Fruit fly (Drosophila melanogaster) whole organism, embryonic: Measurements from ENCODE around the gene CG10300.

Experiments used
- Adf1 ChIP-seq: fragments of 200-800 bp; sonication (Bioruptor generic); IDR thresholded peaks from 2 replicates; pipeline ENCODE4 v1.3.6; 2022; ENCODE audit warnings: missing biosample characterization, missing genetic modification characterization
- CG10431 ChIP-seq: fragments of 200-800 bp; sonication (Bioruptor generic); optimal IDR thresholded peaks from 3 replicates; lab custom pipeline; 2018; ENCODE audit warnings: missing biosample characterization, mild to moderate bottlenecking, missing genetic modification characterization
- CG1233 ChIP-seq: fragments of 200-800 bp; sonication (Bioruptor generic); optimal IDR thresholded peaks from 4 replicates; lab custom pipeline; 2018; ENCODE audit warnings: missing biosample characterization, mild to moderate bottlenecking, missing genetic modification characterization
- CG17385 ChIP-seq: fragments of 200-800 bp; sonication (Bioruptor generic); optimal IDR thresholded peaks from 3 replicates; lab custom pipeline; 2018; ENCODE audit warnings: missing biosample characterization, mild to moderate bottlenecking, missing genetic modification characterization
- CG18764 ChIP-seq: fragments of 200-800 bp; sonication (Bioruptor generic); optimal IDR thresholded peaks from 3 replicates; lab custom pipeline; 2016; ENCODE audit warnings: missing biosample characterization, missing genetic modification characterization
- CG30403 ChIP-seq: fragments of 200-800 bp; sonication (Bioruptor generic); optimal IDR thresholded peaks from 3 replicates; lab custom pipeline; 2016; ENCODE audit warnings: missing biosample characterization, missing genetic modification characterization
- CG31388 ChIP-seq: fragments of 200-800 bp; sonication (Bioruptor generic); optimal IDR thresholded peaks from 2 replicates; lab custom pipeline; 2016; ENCODE audit warnings: missing biosample characterization, missing genetic modification characterization
- CG32772 ChIP-seq: fragments of 200-800 bp; sonication (Bioruptor generic); IDR thresholded peaks from 2 replicates; pipeline ENCODE4 v1.3.6; 2022; ENCODE audit warnings: missing biosample characterization, missing genetic modification characterization
- CG4424 ChIP-seq: fragments of 200-800 bp; sonication (Bioruptor generic); optimal IDR thresholded peaks from 3 replicates; lab custom pipeline; 2016; ENCODE audit warnings: missing biosample characterization, missing genetic modification characterization
- CG5245 ChIP-seq: fragments of 200-800 bp; sonication (Bioruptor generic); optimal IDR thresholded peaks from 3 replicates; lab custom pipeline; 2016; ENCODE audit warnings: missing biosample characterization, missing genetic modification characterization
- CG8089 ChIP-seq: fragments of 200-800 bp; sonication (Bioruptor generic); optimal IDR thresholded peaks from 3 replicates; lab custom pipeline; 2016; ENCODE audit warnings: missing biosample characterization, missing genetic modification characterization
- CoRest ChIP-seq: fragments of 200-800 bp; sonication (Bioruptor generic); optimal IDR thresholded peaks from 3 replicates; lab custom pipeline; 2018; ENCODE audit warnings: missing biosample characterization, mild to moderate bottlenecking, missing genetic modification characterization, moderate library complexity
- D19A ChIP-seq: fragments of 200-800 bp; optimal IDR thresholded peaks from 3 replicates; lab custom pipeline; 2019; ENCODE audit warnings: missing biosample characterization, mild to moderate bottlenecking, missing genetic modification characterization, moderate library complexity
- Dref ChIP-seq: fragments of 200-800 bp; sonication (Bioruptor generic); IDR thresholded peaks from 2 replicates; pipeline ENCODE4 v1.3.6; 2022; ENCODE audit warnings: missing biosample characterization, missing genetic modification characterization
- E2f2 ChIP-seq: fragments of 200-800 bp; sonication (Bioruptor generic); IDR thresholded peaks from 2 replicates; pipeline ENCODE4 v1.3.6; 2022; ENCODE audit warnings: missing biosample characterization, missing genetic modification characterization
- H15 ChIP-seq: fragments of 200-800 bp; sonication (Bioruptor generic); IDR thresholded peaks from 3 replicates; pipeline ENCODE4 v1.3.6; 2022; ENCODE audit warnings: missing biosample characterization, missing genetic modification characterization
- Hand ChIP-seq: fragments of 200-800 bp; sonication (Bioruptor generic); optimal IDR thresholded peaks from 2 replicates; lab custom pipeline; 2017; ENCODE audit warnings: mild to moderate bottlenecking, missing biosample characterization, missing genetic modification reagents, missing genetic modification characterization
- Hr78 ChIP-seq, 2 experiments: fragments of 200-800 bp in 1 of 2; fragments of >200 bp in 1 of 2; sonication (Bioruptor generic) in 1 of 2; optimal IDR thresholded peaks; 2 replicates each; lab custom pipeline; 2017 to 2019; ENCODE audit warnings: missing biosample characterization in 2 of 2, missing genetic modification characterization in 2 of 2, mild to moderate bottlenecking in 1 of 2, moderate library complexity in 1 of 2
- Jarid2 ChIP-seq: fragments of 200-800 bp; sonication (Bioruptor generic); optimal IDR thresholded peaks from 3 replicates; lab custom pipeline; 2017; ENCODE audit warnings: mild to moderate bottlenecking, missing biosample characterization, missing genetic modification reagents, missing genetic modification characterization
- MESR4 ChIP-seq: fragments of 200-800 bp; sonication (Bioruptor generic); optimal IDR thresholded peaks from 2 replicates; lab custom pipeline; 2018; ENCODE audit warnings: missing biosample characterization, mild to moderate bottlenecking, missing genetic modification characterization, moderate library complexity
- Mrtf ChIP-seq: fragments of 200-800 bp; sonication (Bioruptor generic); IDR thresholded peaks from 3 replicates; pipeline ENCODE4 v1.3.6; 2022; ENCODE audit warnings: missing biosample characterization, missing genetic modification characterization
- NC2β ChIP-seq: fragments of 200-800 bp; sonication (Bioruptor generic); optimal IDR thresholded peaks from 2 replicates; lab custom pipeline; 2016; ENCODE audit warnings: missing biosample characterization, missing genetic modification characterization
- Ptx1 ChIP-seq: fragments of 200-800 bp; sonication (Bioruptor generic); IDR thresholded peaks from 2 replicates; pipeline ENCODE4 v1.3.6; 2022; ENCODE audit warnings: missing biosample characterization, missing genetic modification characterization
- Ravus ChIP-seq: fragments of 200-800 bp; sonication (Bioruptor generic); IDR thresholded peaks from 2 replicates; pipeline ENCODE4 v1.3.6; 2022; ENCODE audit warnings: missing biosample characterization, missing genetic modification characterization
- Scr ChIP-seq: fragments of 200-800 bp; sonication (Bioruptor generic); IDR thresholded peaks from 2 replicates; pipeline ENCODE4 v1.3.6; 2022; ENCODE audit warnings: missing biosample characterization, missing genetic modification characterization; ENCODE audit not compliant: partially characterized antibody
- ara ChIP-seq: fragments of 200-800 bp; sonication (Bioruptor generic); IDR thresholded peaks from 2 replicates; pipeline ENCODE4 v1.3.6; 2022; ENCODE audit warnings: missing biosample characterization, missing genetic modification characterization
- ase ChIP-seq: fragments of 200-800 bp; sonication (Bioruptor generic); IDR thresholded peaks from 3 replicates; pipeline ENCODE4 v1.3.6; 2022; ENCODE audit warnings: missing biosample characterization, missing genetic modification characterization
- az2 ChIP-seq: fragments of 200-800 bp; sonication (Bioruptor generic); optimal IDR thresholded peaks from 3 replicates; lab custom pipeline; 2016; ENCODE audit warnings: missing biosample characterization, missing genetic modification characterization
- cad ChIP-seq: fragments of >200 bp; optimal IDR thresholded peaks from 2 replicates; lab custom pipeline; 2017; ENCODE audit warnings: missing biosample characterization, missing genetic modification characterization
- chn ChIP-seq: fragments of 200-800 bp; sonication (Bioruptor generic); optimal IDR thresholded peaks from 2 replicates; lab custom pipeline; 2016; ENCODE audit warnings: missing biosample characterization, missing genetic modification characterization
- dati ChIP-seq: fragments of 200-800 bp; sonication (Bioruptor generic); IDR thresholded peaks from 2 replicates; pipeline ENCODE4 v1.3.6; 2022; ENCODE audit warnings: missing biosample characterization, missing genetic modification characterization
- esg ChIP-seq: fragments of 200-800 bp; sonication (Bioruptor generic); conservative IDR thresholded peaks from 2 replicates; pipeline ENCODE4 v1.3.6; 2022; ENCODE audit warnings: missing biosample characterization, missing genetic modification characterization
- gce ChIP-seq: fragments of 200-800 bp; sonication (Bioruptor generic); IDR thresholded peaks from 3 replicates; pipeline ENCODE4 v1.3.6; 2022; ENCODE audit warnings: missing biosample characterization, missing genetic modification characterization
- gem ChIP-seq: fragments of 200-800 bp; sonication (Bioruptor generic); optimal IDR thresholded peaks from 2 replicates; lab custom pipeline; 2019; ENCODE audit warnings: missing biosample characterization, mild to moderate bottlenecking, missing genetic modification characterization, moderate library complexity
- gro ChIP-seq: fragments of 200-800 bp; sonication (Bioruptor generic); optimal IDR thresholded peaks from 2 replicates; lab custom pipeline; 2016; ENCODE audit warnings: missing biosample characterization, missing genetic modification characterization
- gsb-n ChIP-seq: fragments of 200-800 bp; sonication (Bioruptor generic); optimal IDR thresholded peaks from 3 replicates; lab custom pipeline; 2018; ENCODE audit warnings: missing biosample characterization, mild to moderate bottlenecking, missing genetic modification characterization
- ind ChIP-seq: fragments of 200-800 bp; sonication (Bioruptor generic); optimal IDR thresholded peaks from 3 replicates; lab custom pipeline; 2016; ENCODE audit warnings: missing biosample characterization, missing genetic modification characterization
- nerfin-2 ChIP-seq: fragments of 200-800 bp; sonication (Bioruptor generic); IDR thresholded peaks from 2 replicates; pipeline ENCODE4 v1.3.6; 2022; ENCODE audit warnings: missing biosample characterization, missing genetic modification characterization; ENCODE audit not compliant: partially characterized antibody
- org-1 ChIP-seq: fragments of 200-800 bp; sonication (Bioruptor generic); optimal IDR thresholded peaks from 2 replicates; lab custom pipeline; 2017; ENCODE audit warnings: missing biosample characterization, missing genetic modification characterization
- run ChIP-seq: fragments of 200-800 bp; sonication (Bioruptor generic); optimal IDR thresholded peaks from 3 replicates; lab custom pipeline; 2018; ENCODE audit warnings: missing biosample characterization, mild to moderate bottlenecking, missing genetic modification characterization
- sc ChIP-seq, 3 experiments: fragments of >200 bp in 2 of 3; fragments of 200-800 bp in 1 of 3; sonication (Bioruptor generic) in 1 of 3; optimal IDR thresholded peaks; 2 replicates in 2 of 3; 3 replicates in 1 of 3; lab custom pipeline; 2017; ENCODE audit warnings: mild to moderate bottlenecking in 1 of 3, missing biosample characterization in 1 of 3, missing genetic modification characterization in 1 of 3, missing genetic modification reagents in 1 of 3
- slbo ChIP-seq: fragments of 200-800 bp; sonication (Bioruptor generic); IDR thresholded peaks from 2 replicates; pipeline ENCODE4 v1.3.6; 2022; ENCODE audit warnings: missing biosample characterization, missing genetic modification characterization
- slp2 ChIP-seq: fragments of 200-800 bp; sonication (Bioruptor generic); optimal IDR thresholded peaks from 2 replicates; lab custom pipeline; 2016; ENCODE audit warnings: missing biosample characterization, missing genetic modification characterization
- tll ChIP-seq, 2 experiments: fragments of 200-800 bp in 1 of 2; fragments of >200 bp in 1 of 2; sonication (Bioruptor generic) in 1 of 2; optimal IDR thresholded peaks; 2 replicates each; lab custom pipeline; 2017 to 2019; ENCODE audit warnings: missing biosample characterization in 2 of 2, missing genetic modification characterization in 2 of 2, mild to moderate bottlenecking in 1 of 2, moderate library complexity in 1 of 2
- tup ChIP-seq: fragments of 200-800 bp; sonication (Bioruptor generic); optimal IDR thresholded peaks from 2 replicates; lab custom pipeline; 2016; ENCODE audit warnings: missing biosample characterization, mild to moderate bottlenecking, missing genetic modification characterization, moderate library complexity
- twi ChIP-seq: fragments of 200-800 bp; optimal IDR thresholded peaks from 2 replicates; lab custom pipeline; 2019; ENCODE audit warnings: missing biosample characterization, mild to moderate bottlenecking, missing genetic modification characterization, moderate library complexity
- vfl ChIP-seq: fragments of 200-800 bp; sonication (Bioruptor generic); optimal IDR thresholded peaks from 2 replicates; lab custom pipeline; 2016; ENCODE audit warnings: missing biosample characterization, missing genetic modification characterization

The CG10300 gene

DNA sequence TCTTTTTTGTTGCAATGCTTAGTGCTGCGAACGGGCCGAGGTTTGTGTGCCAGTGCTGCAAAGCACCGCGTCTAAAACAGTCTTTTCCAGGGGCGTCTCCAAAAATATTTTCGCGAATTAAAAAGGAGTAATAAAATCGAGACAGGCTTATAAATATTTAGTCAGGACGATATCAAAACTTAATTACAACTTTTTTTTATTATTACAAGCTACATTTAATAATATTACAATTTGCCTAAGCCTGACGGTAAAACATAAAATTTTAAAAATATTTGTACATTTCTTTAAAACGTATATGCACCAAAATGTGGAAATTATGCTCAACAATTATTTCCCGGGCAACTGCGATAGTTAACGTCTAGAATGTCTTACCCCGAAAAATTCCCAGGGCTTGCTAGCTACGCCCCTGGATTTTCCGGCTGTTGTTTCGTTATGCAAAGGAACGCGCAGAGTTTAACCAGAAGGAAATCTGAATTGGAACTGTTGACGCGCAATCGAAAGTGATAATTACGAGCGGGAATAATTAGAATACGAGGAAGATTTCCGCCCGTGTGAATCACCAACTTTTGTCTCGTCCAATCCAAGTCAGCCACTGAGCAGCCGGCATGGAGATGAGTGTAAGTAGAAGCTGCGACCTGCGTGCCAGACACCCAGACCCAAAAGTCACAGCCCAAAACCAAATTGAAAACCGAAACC lies 46.7 kb downstream of the CG10300 start, which contains the start of the genes PTPMT1 and Hrd3 (continued):
- TF ChIP-seq gem, result peak; percentile 99
- peak; percentile 92 for TF ChIP-seq Jarid2
- peak; percentile 95 for TF ChIP-seq Mrtf (GFP tag; lab: Robert Waterston, UW)
- TF ChIP-seq Ptx1, result peak; percentile 98
- peak in 1 of 2 experiments; percentile 95 for TF ChIP-seq Hr78 (GFP tag; optimal IDR thresholded peaks at IDR 0.05; lab: Kevin White, UChicago)
- TF ChIP-seq MESR4 (GFP tag; lab: Kevin White, UChicago), result peak; percentile 29
- peak; percentile 87 for TF ChIP-seq Ravus (GFP tag; lab: Robert Waterston, UW)
- TF ChIP-seq dati (GFP tag; lab: Robert Waterston, UW), result peak; percentile 80
- TF ChIP-seq CG32772 (GFP tag; lab: Robert Waterston, UW), result peak; percentile 95
- peak; percentile 97 for TF ChIP-seq CG5245
- TF ChIP-seq twi (tag; lab: Kevin White, UChicago), result peak; percentile 97
- TF ChIP-seq CG31388 (GFP tag; lab: Kevin White, UChicago), result peak; percentile 96
- peak; percentile 97 for TF ChIP-seq gro (GFP tag; lab: Kevin White, UChicago)
- TF ChIP-seq vfl, result peak; percentile 98
- TF ChIP-seq az2 (GFP tag; lab: Kevin White, UChicago), result peak; percentile 99
- TF ChIP-seq nerfin-2 (GFP tag; lab: Robert Waterston, UW), result no peak
- TF ChIP-seq ase (GFP tag; lab: Robert Waterston, UW), result peak; percentile 88
- TF ChIP-seq Scr (GFP tag; lab: Robert Waterston, UW), result 0 out of 2 replicates have a peak, but pooled peaks have one; percentile 26
- TF ChIP-seq chn, result peak; percentile 98
- TF ChIP-seq gsb-n (tag; lab: Kevin White, UChicago), result peak; percentile 97
- peak; percentile 95 for TF ChIP-seq NC2β (GFP tag; lab: Kevin White, UChicago)

DNA sequence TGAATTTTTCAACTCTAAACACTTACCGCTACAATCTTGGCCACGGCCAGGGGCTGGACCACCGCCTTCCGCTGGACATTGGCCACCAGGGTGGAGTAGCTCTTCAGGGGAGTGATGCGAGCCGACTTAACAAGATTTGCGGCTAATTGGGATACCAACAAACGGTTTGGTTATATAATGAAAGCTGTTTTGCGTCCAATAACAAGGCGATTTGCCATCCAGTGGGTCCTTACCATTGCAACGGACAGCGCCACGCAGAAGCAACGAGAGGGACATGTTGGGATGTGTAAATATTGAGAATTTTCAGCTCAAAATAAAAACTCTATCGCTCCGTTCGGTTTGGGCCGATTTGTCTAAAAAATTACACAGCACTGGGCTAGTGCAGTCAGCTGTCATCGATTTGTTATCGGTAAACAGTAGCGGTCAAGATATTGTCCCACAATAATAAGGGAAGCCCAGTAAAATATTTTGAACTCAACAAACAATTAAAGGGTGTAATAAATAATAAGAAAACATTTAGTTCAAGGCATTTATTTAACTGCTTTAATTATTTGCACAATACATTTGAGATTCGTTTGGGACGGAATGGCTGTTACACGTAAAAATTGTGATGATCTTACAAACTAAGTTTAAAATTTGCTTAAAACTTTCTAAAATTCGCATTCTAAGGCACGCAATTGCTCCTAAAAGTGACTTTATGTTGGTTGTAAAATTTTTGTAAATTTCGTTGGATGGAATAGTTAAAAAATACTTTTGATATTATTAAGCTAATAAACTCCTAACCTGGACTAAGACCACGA lies 49.1 kb downstream of the CG10300 start, which contains the start of gene SdhD:
Gene SdhD (minus strand): TSS at position 382 of the 800 bp plus-strand sequence.
- TF ChIP-seq slbo (GFP tag; lab: Robert Waterston, UW), result peak; percentile 37; the same call in 1 of the 2 replicates
- peak; percentile 30; the same call in 1 of the 2 replicates for TF ChIP-seq E2f2
- TF ChIP-seq CG30403, result peak; percentile 19
- 0 out of 2 replicates have a peak, but pooled peaks have one; percentile 42 for TF ChIP-seq ara (GFP tag; lab: Robert Waterston, UW)
- no peak for TF ChIP-seq org-1 (GFP tag; lab: Kevin White, UChicago)
- peak; percentile 18; the same call in 1 of the 3 replicates for TF ChIP-seq H15
- no peak for TF ChIP-seq CG4424 (GFP tag; lab: Kevin White, UChicago)
- no peak for TF ChIP-seq sc (optimal IDR thresholded peaks at IDR 0.05; lab: Kevin White, UChicago)
- no peak for TF ChIP-seq sc (GFP tag; optimal IDR thresholded peaks at IDR 0.05; lab: Kevin White, UChicago)
- no peak for TF ChIP-seq esg (GFP tag; lab: Robert Waterston, UW)
- no peak for TF ChIP-seq CG8089 (GFP tag; lab: Kevin White, UChicago)
- no peak for TF ChIP-seq CoRest (tag; lab: Kevin White, UChicago)
- no peak for TF ChIP-seq gce
- no peak for TF ChIP-seq CG10431 (GFP tag; lab: Kevin White, UChicago)
- no peak for TF ChIP-seq D19A (tag; lab: Kevin White, UChicago)
- TF ChIP-seq Adf1 (GFP tag; lab: Robert Waterston, UW), result no peak
- no peak for TF ChIP-seq CG18764 (GFP tag; lab: Kevin White, UChicago)
- peak; percentile 6 for TF ChIP-seq ind
- no peak for TF ChIP-seq az2 (GFP tag; lab: Kevin White, UChicago)
- no peak for TF ChIP-seq cad
- no peak for TF ChIP-seq tup (GFP tag; lab: Kevin White, UChicago)
- no peak for TF ChIP-seq Hand
- TF ChIP-seq Dref (GFP tag; lab: Robert Waterston, UW), result peak; percentile 80
- no peak for TF ChIP-seq Ptx1
- no peak for TF ChIP-seq run (tag; lab: Kevin White, UChicago)
- TF ChIP-seq CG1233 (GFP tag; lab: Kevin White, UChicago), result peak; percentile 14
- TF ChIP-seq tll (GFP tag; optimal IDR thresholded peaks at IDR 0.05; lab: Kevin White, UChicago), result no peak
- TF ChIP-seq Jarid2, result no peak
- TF ChIP-seq CG17385 (GFP tag; lab: Kevin White, UChicago), result peak; percentile 13
- no peak for TF ChIP-seq slp2
